Worm (Caenorhabditis elegans) whole organism, L4 larva: Measurements from ENCODE around the gene zer-1.

Experiments
- ZK337.2 ChIP-seq: fragments of 200-800 bp; sonication (Bioruptor generic); IDR thresholded peaks from 2 replicates; pipeline ENCODE4 v1.3.6; 2022; ENCODE audit warnings: missing genetic modification reagents, missing genetic modification characterization, missing compliant biosample characterization
- ZK546.5 ChIP-seq, 2 experiments: sonication (generic microtip); optimal IDR thresholded peaks; 2 replicates each; lab custom pipeline; 2017; ENCODE audit warnings: missing biosample characterization in 2 of 2, missing genetic modification characterization in 2 of 2
- aha-1 ChIP-seq: fragments of 150-350 bp; peaks from one replicate; lab custom pipeline; 2014; ENCODE audit warnings: missing biosample characterization, missing genetic modification characterization
- ama-1 ChIP-seq: fragments of 150-350 bp; optimal IDR thresholded peaks from 2 replicates; lab custom pipeline; 2014; ENCODE audit warnings: inconsistent platforms, mixed read lengths
- ces-1 ChIP-seq: fragments of 150-350 bp; sonication (generic microtip); optimal IDR thresholded peaks from 4 replicates; lab custom pipeline; 2014; ENCODE audit warnings: missing biosample characterization, missing genetic modification reagents, missing genetic modification characterization
- fos-1 ChIP-seq: fragments of 150-350 bp; optimal IDR thresholded peaks from 2 replicates; lab custom pipeline; 2014; ENCODE audit warnings: missing biosample characterization, missing genetic modification characterization
- lin-13 ChIP-seq: fragments of 150-350 bp; optimal IDR thresholded peaks from 2 replicates; lab custom pipeline; 2014; ENCODE audit warnings: missing biosample characterization, missing genetic modification reagents, missing genetic modification characterization
- mdt-29 ChIP-seq: fragments of 200-800 bp; sonication (Bioruptor generic); IDR thresholded peaks from 2 replicates; pipeline ENCODE4 v1.3.6; 2022; ENCODE audit warnings: missing genetic modification reagents, missing genetic modification characterization, missing compliant biosample characterization
- nhr-11 ChIP-seq: fragments of 150-350 bp; optimal IDR thresholded peaks from 2 replicates; lab custom pipeline; 2014; ENCODE audit warnings: missing biosample characterization, missing genetic modification characterization
- pqm-1 ChIP-seq: sonication (generic microtip); optimal IDR thresholded peaks from 2 replicates; lab custom pipeline; 2017; ENCODE audit warnings: missing biosample characterization, missing genetic modification characterization
- set-16 ChIP-seq: fragments of 200-800 bp; sonication (Bioruptor generic); IDR thresholded peaks from 2 replicates; pipeline ENCODE4 v1.3.6; 2022; ENCODE audit warnings: missing genetic modification reagents, missing genetic modification characterization, missing compliant biosample characterization
- unc-130 ChIP-seq: sonication (generic microtip); optimal IDR thresholded peaks from 2 replicates; lab custom pipeline; 2016; ENCODE audit warnings: missing genetic modification reagents, missing genetic modification characterization, missing compliant biosample characterization
- unc-39 ChIP-seq: sonication (generic microtip); optimal IDR thresholded peaks from 2 replicates; lab custom pipeline; 2017; ENCODE audit warnings: missing biosample characterization, missing genetic modification characterization
- unc-62 ChIP-seq, 3 experiments: fragments of 150-350 bp in 1 of 3; sonication (generic microtip); optimal IDR thresholded peaks in 2 of 3; peaks in 1 of 3; 1 replicate in 1 of 3; 2 replicates in 2 of 3; lab custom pipeline; 2014 to 2017; ENCODE audit warnings: missing biosample characterization in 3 of 3, missing genetic modification characterization in 3 of 3, missing genetic modification reagents in 3 of 3, missing genotype in 1 of 3

- TF ChIP-seq set-16 (GFP tag; lab: Robert Waterston, UW) (no peak), ZK546.5 (tag; optimal IDR thresholded peaks at IDR 0.05; lab: Kevin White, UChicago) (no peak), mdt-29 (GFP tag; lab: Robert Waterston, UW) (no peak), unc-62 (GFP tag; optimal IDR thresholded peaks at IDR 0.05 in 1 of 2; lab: Kevin White, UChicago) (no peak), unc-62 (tag; optimal IDR thresholded peaks at IDR 0.05; lab: Kevin White, UChicago) (no peak), pqm-1 (tag; lab: Kevin White, UChicago) (no peak), ces-1 (no peak), lin-13 (GFP tag; lab: Kevin White, UChicago) (no peak), aha-1 (tag; lab: Kevin White, UChicago) (no peak), ZK337.2 (no peak), fos-1 (tag; lab: Kevin White, UChicago) (no peak), nhr-11 (tag; lab: Kevin White, UChicago) (no peak), ama-1 (lab: Kevin White, UChicago) (no peak), unc-39 (tag; lab: Kevin White, UChicago) (no peak), unc-130 (no peak)
Observed at ce11 chrIII:853859-854359, 32.7 kb downstream of the zer-1 start, which contains the start of the genes rnp-5 and tag-51.
